Worm (Caenorhabditis elegans): Measurements from ENCODE around the gene F13H10.6.
"Not testable (repeated sequence)": the region's sequence is repeated elsewhere in the genome, so short reads cannot be mapped to it uniquely, and the experiment has no call there.

Gene F13H10.6

ce11 chrIV:10985568-10986035 is 23.5 kb upstream of the F13H10.6 start, which contains the start of gene cyb-2.1:
cyb-2.1 (plus strand) TSS chrIV:10985985.
- no peak for TF ChIP-seq sma-9 (GFP tag; optimal IDR thresholded peaks at IDR 0.05)
- TF ChIP-seq sma-9 (tag; optimal IDR thresholded peaks at IDR 0.05), result no peak
- TF ChIP-seq mdl-1 (tag; optimal IDR thresholded peaks at IDR 0.05), result no peak
- TF ChIP-seq Y55F3AM.14 (GFP tag; optimal IDR thresholded peaks at IDR 0.05), result no peak
- no peak for TF ChIP-seq aly-2 (tag; optimal IDR thresholded peaks at IDR 0.05)
- no peak for TF ChIP-seq unc-55 (GFP tag; optimal IDR thresholded peaks at IDR 0.05)
- TF ChIP-seq blmp-1 (tag; optimal IDR thresholded peaks at IDR 0.05; ENCODE audit: insufficient read depth), result no peak
- no peak for TF ChIP-seq nhr-25 (tag; optimal IDR thresholded peaks at IDR 0.05)

DNA sequence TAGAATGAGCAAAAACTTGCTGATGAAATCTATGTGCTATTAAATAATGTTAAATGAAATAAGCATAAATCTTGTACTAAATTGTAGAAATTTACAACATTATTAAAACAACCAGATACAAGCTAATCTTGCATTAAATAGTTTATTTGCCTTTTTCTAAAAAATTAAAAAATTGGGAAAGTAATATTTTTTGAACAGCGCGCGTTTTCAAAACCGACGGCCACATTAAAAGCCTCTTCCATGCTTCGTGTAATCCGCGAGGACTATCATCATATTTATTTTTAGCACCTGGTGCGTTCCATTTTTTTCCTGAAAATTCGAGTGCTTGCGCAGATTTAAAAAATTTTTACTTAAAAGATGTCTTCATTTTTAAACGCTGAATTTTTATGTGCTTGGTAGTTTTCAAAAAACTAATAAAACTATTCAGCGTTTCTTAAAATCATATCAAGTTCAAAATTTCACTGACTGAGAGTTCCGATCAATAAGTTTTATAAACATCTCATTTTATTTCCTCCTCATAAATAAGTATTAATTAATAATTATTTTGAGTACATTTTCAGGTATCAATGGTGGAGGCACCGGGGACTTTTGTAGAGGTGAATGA is 21.7 kb upstream of the F13H10.6 start, which contains the start of gene Y43E12A.3:
Gene Y43E12A.3, plus strand, starts transcription at position 554 of the 604 bp plus-strand sequence.
- not testable (repeated sequence) for TF ChIP-seq zag-1, R02D3.7, peb-1 (tag; optimal IDR thresholded peaks at IDR 0.05)

DNA sequence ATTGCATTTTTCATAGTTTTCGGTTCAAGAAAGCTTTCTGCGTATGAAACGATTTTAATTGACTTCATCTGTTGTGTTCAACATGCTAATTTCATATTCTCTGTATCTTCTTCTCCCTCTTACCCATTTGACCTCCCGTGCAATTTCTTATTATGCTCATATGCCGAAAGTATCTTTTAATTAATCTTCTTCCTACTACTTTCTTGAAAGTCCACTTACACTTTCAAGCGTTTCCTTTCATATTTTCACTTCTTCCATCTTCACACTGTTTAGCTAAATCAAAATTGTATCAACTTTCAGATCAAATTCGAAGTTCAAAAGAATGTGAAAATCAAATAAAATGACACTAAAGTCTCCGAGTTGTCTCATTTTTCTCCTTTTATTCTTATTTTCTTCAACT is 18.4 kb upstream of the F13H10.6 start, which contains the start of gene F13H10.5:
Gene F13H10.5, plus strand, starts transcription at position 301 of the 400 bp plus-strand sequence.
- no peak for TF ChIP-seq ztf-11 (tag; optimal IDR thresholded peaks at IDR 0.05)
- TF ChIP-seq nhr-11 (tag; optimal IDR thresholded peaks at IDR 0.05), result no peak
- no peak for TF ChIP-seq elt-1 (tag; optimal IDR thresholded peaks at IDR 0.05)
- no peak for TF ChIP-seq ztf-4 (tag; optimal IDR thresholded peaks at IDR 0.05)
- TF ChIP-seq ztf-1 (GFP tag; conservative IDR thresholded peaks at IDR 0.05), result no peak
- TF ChIP-seq sem-4 (tag; optimal IDR thresholded peaks at IDR 0.05), result no peak

ce11 chrIV:11001614-11002013 is 7.5 kb upstream of the F13H10.6 start, which contains the start of gene F13H10.9:
F13H10.9 (plus strand) TSS chrIV:11001914.
- TF ChIP-seq nhr-237 (tag; optimal IDR thresholded peaks at IDR 0.05) (no peak), blmp-1 (tag; optimal IDR thresholded peaks at IDR 0.05; ENCODE audit: insufficient read depth) (no peak), nhr-129 (tag; optimal IDR thresholded peaks at IDR 0.05) (no peak), unc-62 (GFP tag; optimal IDR thresholded peaks at IDR 0.05) (no peak), nhr-21 (tag; optimal IDR thresholded peaks at IDR 0.05) (no peak), Y55F3AM.14 (GFP tag; optimal IDR thresholded peaks at IDR 0.05) (no peak), elt-1 (tag; optimal IDR thresholded peaks at IDR 0.05) (no peak), elt-3 (tag; optimal IDR thresholded peaks at IDR 0.05) (no peak), sma-3 (GFP tag; optimal IDR thresholded peaks at IDR 0.05) (no peak), alr-1 (tag; optimal IDR thresholded peaks at IDR 0.05) (no peak), unc-55 (GFP tag; optimal IDR thresholded peaks at IDR 0.05) (no peak), mbf-1 (tag; optimal IDR thresholded peaks at IDR 0.05) (no peak), lsy-2 (tag; optimal IDR thresholded peaks at IDR 0.05) (no peak), F13H6.1 (tag; optimal IDR thresholded peaks at IDR 0.05) (no peak), fos-1 (tag; optimal IDR thresholded peaks at IDR 0.05) (no peak), mab-5 (tag; optimal IDR thresholded peaks at IDR 0.05) (no peak), C34F6.9 (tag; optimal IDR thresholded peaks at IDR 0.05) (no peak)

DNA sequence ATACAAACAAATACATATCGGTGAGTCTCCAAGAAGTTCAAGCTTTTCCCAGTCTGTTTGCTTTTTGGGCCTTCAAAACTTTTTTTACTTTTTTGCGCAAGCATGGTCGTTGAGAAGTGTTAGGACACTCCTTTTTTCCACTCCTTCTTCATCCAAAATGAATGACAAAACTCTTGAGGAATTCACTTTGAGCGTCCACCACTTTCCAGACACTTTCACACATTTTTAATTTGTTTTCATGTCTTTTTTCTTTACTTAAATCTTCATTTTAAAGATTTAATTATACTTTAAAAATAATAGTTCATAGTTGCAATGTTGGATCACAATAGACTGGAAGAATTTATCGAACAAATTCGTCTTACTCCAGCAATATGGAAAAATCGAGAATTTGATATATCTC is 4.8 kb upstream of the F13H10.6 start, which contains the start of gene F13H10.1:
Gene F13H10.1, plus strand, starts transcription at position 301 of the 400 bp plus-strand sequence.
- TF ChIP-seq sma-3 (GFP tag; optimal IDR thresholded peaks at IDR 0.05) (no peak), unc-55 (GFP tag; optimal IDR thresholded peaks at IDR 0.05) (peak; percentile 12)

DNA sequence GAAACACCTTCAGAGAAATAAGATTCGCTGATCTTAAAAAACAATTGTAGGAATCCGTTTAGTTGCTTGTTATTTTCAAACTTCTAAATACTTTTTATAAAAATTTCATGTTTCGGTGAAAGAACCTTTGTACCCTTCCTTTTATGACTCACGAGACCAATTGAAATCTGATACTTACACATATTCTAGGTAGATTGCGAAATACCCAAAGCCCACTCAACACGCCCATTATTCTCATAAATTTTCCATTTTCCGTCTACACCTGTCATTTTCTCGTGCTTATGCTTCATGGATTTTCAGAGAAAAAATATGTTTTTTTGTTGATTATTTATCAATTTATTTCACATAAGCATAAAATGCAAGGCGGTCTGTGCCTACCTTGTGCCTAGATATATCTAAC is 2.7 kb upstream of the F13H10.6 start:
- TF ChIP-seq ceh-16 (tag; optimal IDR thresholded peaks at IDR 0.05) (no peak), lsy-2 (tag; optimal IDR thresholded peaks at IDR 0.05) (peak in 1 of 2 experiments; percentile 6)

Measured in whole organism, L2 larva.